Worm (Caenorhabditis elegans) whole organism, midembryonic: ENCODE measurements around the gene srx-105.

Source experiments
- flt-1 ChIP-seq: fragments of 200-800 bp; sonication (Bioruptor generic); IDR thresholded peaks from 2 replicates; pipeline ENCODE4 v1.3.6; 2022; ENCODE audit warnings: missing genetic modification characterization, missing compliant biosample characterization
- klf-2 ChIP-seq: fragments of 200-800 bp; sonication (Bioruptor generic); conservative IDR thresholded peaks from 2 replicates; pipeline ENCODE4 v1.3.6; 2022; ENCODE audit warnings: missing genetic modification reagents, missing genetic modification characterization, missing compliant biosample characterization
- ref-1 ChIP-seq: fragments of 200-800 bp; sonication (Bioruptor generic); conservative IDR thresholded peaks from 2 replicates; pipeline ENCODE4 v1.3.6; 2022; ENCODE audit warnings: missing genetic modification reagents, missing genetic modification characterization, missing compliant biosample characterization
- ztf-23 ChIP-seq: fragments of 200-800 bp; sonication (Bioruptor generic); IDR thresholded peaks from 2 replicates; pipeline ENCODE4 v1.3.6; 2022; ENCODE audit warnings: missing genetic modification reagents, missing genetic modification characterization, missing compliant biosample characterization
- ztf-29 ChIP-seq: fragments of 200-800 bp; sonication (Bioruptor generic); IDR thresholded peaks from 2 replicates; pipeline ENCODE4 v1.3.6; 2022; ENCODE audit warnings: missing genetic modification reagents, missing genetic modification characterization, missing compliant biosample characterization

DNA sequence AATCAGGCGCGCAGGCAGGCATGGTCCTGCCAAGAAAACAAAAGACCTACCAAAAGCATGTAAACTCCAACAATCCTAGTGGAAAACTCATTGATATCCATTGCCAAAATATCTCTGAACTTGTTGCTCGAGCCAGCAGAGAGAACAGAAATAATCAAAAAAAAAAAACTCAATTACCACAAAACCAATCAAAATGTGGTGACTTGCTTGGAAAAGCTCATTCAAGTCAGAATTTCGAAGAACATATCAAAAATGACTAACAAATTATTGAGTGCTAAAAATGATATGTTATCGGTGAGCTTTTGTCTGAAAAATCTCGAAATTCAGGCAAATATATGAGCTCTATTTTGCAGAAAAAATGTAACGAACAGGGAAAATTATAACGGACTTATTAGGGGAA, at the start of gene srx-105:
- TF ChIP-seq flt-1 (GFP tag; lab: Robert Waterston, UW) (no peak), klf-2 (GFP tag; lab: Robert Waterston, UW) (no peak), ref-1 (GFP tag; lab: Robert Waterston, UW) (no peak), ztf-23 (no peak), ztf-29 (no peak)
